Worm (Caenorhabditis elegans): ENCODE measurements around the gene mltn-10.

- TF ChIP-seq drap-1 (GFP tag; optimal IDR thresholded peaks at IDR 0.05) = peak; percentile 79
- TF ChIP-seq lsy-2 (tag; optimal IDR thresholded peaks at IDR 0.05) = no peak
- no peak for TF ChIP-seq unc-62 (GFP tag; optimal IDR thresholded peaks at IDR 0.05)
- TF ChIP-seq blmp-1 (tag; optimal IDR thresholded peaks at IDR 0.05) = no peak
- TF ChIP-seq ces-1 (GFP tag; optimal IDR thresholded peaks at IDR 0.05) = no peak
These were observed 12.3 kb downstream of the mltn-10 start for ce11 chrII:14635179-14635578.

Measured in whole organism, mixed stage, embryonic.